Fruit fly (Drosophila melanogaster) whole organism, embryonic: Measurements from ENCODE around the gene CG11970.

ENCODE experiments used
- Abd-B ChIP-seq: fragments of 200-800 bp; sonication (Bioruptor generic); optimal IDR thresholded peaks from 2 replicates; lab custom pipeline; 2018; ENCODE audit warnings: missing biosample characterization, mild to moderate bottlenecking, missing genetic modification characterization, moderate library complexity
- Aef1 ChIP-seq: fragments of 200-800 bp; sonication (Bioruptor generic); IDR thresholded peaks from 3 replicates; pipeline ENCODE4 v1.3.6; 2022; ENCODE audit warnings: missing biosample characterization, missing genetic modification characterization
- Atf3 ChIP-seq: fragments of 200-800 bp; sonication (Bioruptor generic); optimal IDR thresholded peaks from 3 replicates; lab custom pipeline; 2016; ENCODE audit warnings: missing biosample characterization, missing genetic modification characterization
- Blimp-1 ChIP-seq: fragments of 200-800 bp; sonication (Bioruptor generic); optimal IDR thresholded peaks from 3 replicates; lab custom pipeline; 2018; ENCODE audit warnings: missing biosample characterization, missing genetic modification characterization, mild to moderate bottlenecking, moderate library complexity, missing genetic modification reagents
- CG10431 ChIP-seq: fragments of 200-800 bp; sonication (Bioruptor generic); optimal IDR thresholded peaks from 3 replicates; lab custom pipeline; 2018; ENCODE audit warnings: missing biosample characterization, mild to moderate bottlenecking, missing genetic modification characterization
- CG12104 ChIP-seq: fragments of 200-800 bp; sonication (Bioruptor generic); optimal IDR thresholded peaks from 3 replicates; lab custom pipeline; 2016; ENCODE audit warnings: missing biosample characterization, missing genetic modification characterization
- CG12391 ChIP-seq: fragments of 200-800 bp; sonication (Bioruptor generic); optimal IDR thresholded peaks from 3 replicates; lab custom pipeline; 2018; ENCODE audit warnings: missing biosample characterization, mild to moderate bottlenecking, missing genetic modification characterization, moderate library complexity
- CG13123 ChIP-seq: fragments of 200-800 bp; sonication (Bioruptor generic); optimal IDR thresholded peaks from 2 replicates; lab custom pipeline; 2016; ENCODE audit warnings: missing biosample characterization, missing genetic modification characterization
- CG14710 ChIP-seq: fragments of 200-800 bp; sonication (Bioruptor generic); optimal IDR thresholded peaks from 3 replicates; lab custom pipeline; 2019; ENCODE audit warnings: missing biosample characterization, mild to moderate bottlenecking, missing genetic modification characterization, moderate library complexity
- CG15073 ChIP-seq: fragments of 200-800 bp; sonication (Bioruptor generic); optimal IDR thresholded peaks from 2 replicates; lab custom pipeline; 2016; ENCODE audit warnings: missing biosample characterization, missing genetic modification characterization
- CG17186 ChIP-seq: fragments of 200-800 bp; sonication (Bioruptor generic); optimal IDR thresholded peaks from 3 replicates; lab custom pipeline; 2017; ENCODE audit warnings: missing biosample characterization, missing genetic modification reagents, missing genetic modification characterization
- CG17359 ChIP-seq: fragments of 200-800 bp; sonication (Bioruptor generic); optimal IDR thresholded peaks from 3 replicates; lab custom pipeline; 2018; ENCODE audit warnings: missing biosample characterization, mild to moderate bottlenecking, missing genetic modification characterization, moderate library complexity
- CG30431 ChIP-seq: fragments of 200-800 bp; sonication (Bioruptor generic); optimal IDR thresholded peaks from 2 replicates; lab custom pipeline; 2017; ENCODE audit warnings: missing biosample characterization, missing genetic modification characterization
- CG3163 ChIP-seq: fragments of 200-800 bp; sonication (Bioruptor generic); optimal IDR thresholded peaks from 3 replicates; lab custom pipeline; 2016; ENCODE audit warnings: missing biosample characterization, missing genetic modification characterization
- CG3847 ChIP-seq: fragments of 200-800 bp; sonication (Bioruptor generic); IDR thresholded peaks from 2 replicates; pipeline ENCODE4 v1.3.6; 2022; ENCODE audit warnings: missing biosample characterization, missing genetic modification characterization
- CG4424 ChIP-seq: fragments of 200-800 bp; sonication (Bioruptor generic); optimal IDR thresholded peaks from 3 replicates; lab custom pipeline; 2016; ENCODE audit warnings: missing biosample characterization, missing genetic modification characterization
- CG6813 ChIP-seq: fragments of 200-800 bp; sonication (Bioruptor generic); optimal IDR thresholded peaks from 2 replicates; lab custom pipeline; 2017; ENCODE audit warnings: missing biosample characterization, missing genetic modification characterization, mild to moderate bottlenecking, moderate library complexity, missing genetic modification reagents
- CG9932 ChIP-seq: fragments of 200-800 bp; sonication (Bioruptor generic); IDR thresholded peaks from 2 replicates; pipeline ENCODE4 v1.3.6; 2022; ENCODE audit warnings: missing biosample characterization, missing genetic modification characterization
- CHES-1-like ChIP-seq: fragments of 200-800 bp; sonication (Bioruptor generic); optimal IDR thresholded peaks from 2 replicates; lab custom pipeline; 2016; ENCODE audit warnings: missing biosample characterization, missing genetic modification characterization
- HLH4C ChIP-seq: fragments of 200-800 bp; sonication (Bioruptor generic); IDR thresholded peaks from 3 replicates; pipeline ENCODE4 v1.3.6; 2022; ENCODE audit warnings: missing biosample characterization, missing genetic modification characterization; ENCODE audit not compliant: partially characterized antibody
- Hand ChIP-seq: fragments of 200-800 bp; sonication (Bioruptor generic); optimal IDR thresholded peaks from 2 replicates; lab custom pipeline; 2017; ENCODE audit warnings: mild to moderate bottlenecking, missing biosample characterization, missing genetic modification reagents, missing genetic modification characterization
- Hey ChIP-seq: fragments of 200-800 bp; sonication (Bioruptor generic); optimal IDR thresholded peaks from 3 replicates; lab custom pipeline; 2018; ENCODE audit warnings: missing biosample characterization, mild to moderate bottlenecking, missing genetic modification characterization
- Hr3 ChIP-seq: fragments of 200-800 bp; sonication (Bioruptor generic); optimal IDR thresholded peaks from 3 replicates; lab custom pipeline; 2016; ENCODE audit warnings: missing biosample characterization, missing genetic modification characterization
- Hr78 ChIP-seq, 2 experiments: fragments of 200-800 bp in 1 of 2; fragments of >200 bp in 1 of 2; sonication (Bioruptor generic) in 1 of 2; optimal IDR thresholded peaks; 2 replicates each; lab custom pipeline; 2017 to 2019; ENCODE audit warnings: missing biosample characterization in 2 of 2, missing genetic modification characterization in 2 of 2, mild to moderate bottlenecking in 1 of 2, moderate library complexity in 1 of 2
- Lhr ChIP-seq: fragments of 200-800 bp; sonication (Bioruptor generic); optimal IDR thresholded peaks from 3 replicates; lab custom pipeline; 2017; ENCODE audit warnings: mild to moderate bottlenecking, missing biosample characterization, missing genetic modification reagents, missing genetic modification characterization
- Lim3 ChIP-seq: fragments of 200-800 bp; sonication (Bioruptor generic); IDR thresholded peaks from 2 replicates; pipeline ENCODE4 v1.3.6; 2022; ENCODE audit warnings: missing biosample characterization, missing genetic modification characterization
- MESR4 ChIP-seq: fragments of 200-800 bp; sonication (Bioruptor generic); optimal IDR thresholded peaks from 2 replicates; lab custom pipeline; 2018; ENCODE audit warnings: missing biosample characterization, mild to moderate bottlenecking, missing genetic modification characterization, moderate library complexity
- Myb ChIP-seq: fragments of 200-800 bp; sonication (Bioruptor generic); optimal IDR thresholded peaks from 2 replicates; lab custom pipeline; 2016; ENCODE audit warnings: missing biosample characterization, missing genetic modification characterization
- NC2α ChIP-seq: fragments of 200-800 bp; sonication (Bioruptor generic); optimal IDR thresholded peaks from 2 replicates; lab custom pipeline; 2016; ENCODE audit warnings: missing biosample characterization, missing genetic modification characterization
- Opbp ChIP-seq: fragments of 200-800 bp; sonication (Bioruptor generic); IDR thresholded peaks from 3 replicates; pipeline ENCODE4 v1.3.6; 2022; ENCODE audit warnings: missing biosample characterization, missing genetic modification characterization; ENCODE audit not compliant: partially characterized antibody
- Scr ChIP-seq: fragments of 200-800 bp; sonication (Bioruptor generic); IDR thresholded peaks from 2 replicates; pipeline ENCODE4 v1.3.6; 2022; ENCODE audit warnings: missing biosample characterization, missing genetic modification characterization; ENCODE audit not compliant: partially characterized antibody
- bowl ChIP-seq: fragments of 200-800 bp; sonication (Bioruptor generic); IDR thresholded peaks from 2 replicates; pipeline ENCODE4 v1.3.6; 2022; ENCODE audit warnings: missing biosample characterization, missing genetic modification characterization
- cas ChIP-seq: fragments of 200-800 bp; sonication (Bioruptor generic); IDR thresholded peaks from 2 replicates; pipeline ENCODE4 v1.3.6; 2022; ENCODE audit warnings: missing biosample characterization, missing genetic modification characterization
- chn ChIP-seq: fragments of 200-800 bp; sonication (Bioruptor generic); optimal IDR thresholded peaks from 2 replicates; lab custom pipeline; 2016; ENCODE audit warnings: missing biosample characterization, missing genetic modification characterization
- croc ChIP-seq: fragments of 200-800 bp; sonication (Bioruptor generic); conservative IDR thresholded peaks from 3 replicates; pipeline ENCODE4 v1.3.6; 2022; ENCODE audit warnings: missing biosample characterization, missing genetic modification characterization
- disco-r ChIP-seq: fragments of 200-800 bp; sonication (Bioruptor generic); optimal IDR thresholded peaks from 2 replicates; lab custom pipeline; 2016; ENCODE audit warnings: missing biosample characterization, missing genetic modification characterization
- fru ChIP-seq: fragments of >200 bp; optimal IDR thresholded peaks from 2 replicates; lab custom pipeline; 2017
- gce ChIP-seq: fragments of 200-800 bp; sonication (Bioruptor generic); IDR thresholded peaks from 3 replicates; pipeline ENCODE4 v1.3.6; 2022; ENCODE audit warnings: missing biosample characterization, missing genetic modification characterization
- gfzf ChIP-seq: fragments of 200-800 bp; sonication (Bioruptor generic); optimal IDR thresholded peaks from 2 replicates; lab custom pipeline; 2016; ENCODE audit warnings: missing biosample characterization, mild to moderate bottlenecking, missing genetic modification characterization, moderate library complexity
- gsb ChIP-seq: fragments of 200-800 bp; sonication (Bioruptor generic); IDR thresholded peaks from 2 replicates; pipeline ENCODE4 v1.3.6; 2022; ENCODE audit warnings: missing biosample characterization, missing genetic modification characterization
- hth ChIP-seq: fragments of >200 bp; optimal IDR thresholded peaks from 2 replicates; lab custom pipeline; 2017; ENCODE audit warnings: inconsistent platforms
- lola ChIP-seq, 3 experiments: fragments of >200 bp in 2 of 3; fragments of 200-800 bp in 1 of 3; sonication (Bioruptor generic) in 1 of 3; optimal IDR thresholded peaks; 2 replicates each; lab custom pipeline; 2017 to 2019; ENCODE audit warnings: missing biosample characterization in 3 of 3, missing genetic modification characterization in 3 of 3, mild to moderate bottlenecking in 1 of 3, moderate library complexity in 1 of 3
- psq ChIP-seq: fragments of 200-800 bp; sonication (Bioruptor generic); optimal IDR thresholded peaks from 2 replicates; lab custom pipeline; 2017; ENCODE audit warnings: missing biosample characterization, missing genetic modification characterization
- pum ChIP-seq: fragments of 200-800 bp; sonication (Bioruptor generic); optimal IDR thresholded peaks from 2 replicates; lab custom pipeline; 2016; ENCODE audit warnings: missing biosample characterization, missing genetic modification characterization
- ranshi ChIP-seq: fragments of 200-800 bp; sonication (Bioruptor generic); IDR thresholded peaks from 2 replicates; pipeline ENCODE4 v1.3.6; 2022; ENCODE audit warnings: missing biosample characterization, missing genetic modification characterization
- ro ChIP-seq: fragments of 200-800 bp; sonication (Bioruptor generic); IDR thresholded peaks from 2 replicates; pipeline ENCODE4 v1.3.6; 2022; ENCODE audit warnings: missing biosample characterization, missing genetic modification characterization
- sob ChIP-seq: fragments of 200-800 bp; sonication (Bioruptor generic); IDR thresholded peaks from 2 replicates; pipeline ENCODE4 v1.3.6; 2022; ENCODE audit warnings: missing biosample characterization, missing genetic modification characterization
- sr ChIP-seq: fragments of 200-800 bp; sonication (Bioruptor generic); IDR thresholded peaks from 3 replicates; pipeline ENCODE4 v1.3.6; 2022; ENCODE audit warnings: missing biosample characterization, missing genetic modification characterization
- trem ChIP-seq: fragments of 200-800 bp; optimal IDR thresholded peaks from 3 replicates; lab custom pipeline; 2019; ENCODE audit warnings: missing biosample characterization, mild to moderate bottlenecking, missing genetic modification characterization, moderate library complexity
- vfl ChIP-seq: fragments of 200-800 bp; sonication (Bioruptor generic); optimal IDR thresholded peaks from 2 replicates; lab custom pipeline; 2016; ENCODE audit warnings: missing biosample characterization, missing genetic modification characterization

The CG11970 gene

DNA sequence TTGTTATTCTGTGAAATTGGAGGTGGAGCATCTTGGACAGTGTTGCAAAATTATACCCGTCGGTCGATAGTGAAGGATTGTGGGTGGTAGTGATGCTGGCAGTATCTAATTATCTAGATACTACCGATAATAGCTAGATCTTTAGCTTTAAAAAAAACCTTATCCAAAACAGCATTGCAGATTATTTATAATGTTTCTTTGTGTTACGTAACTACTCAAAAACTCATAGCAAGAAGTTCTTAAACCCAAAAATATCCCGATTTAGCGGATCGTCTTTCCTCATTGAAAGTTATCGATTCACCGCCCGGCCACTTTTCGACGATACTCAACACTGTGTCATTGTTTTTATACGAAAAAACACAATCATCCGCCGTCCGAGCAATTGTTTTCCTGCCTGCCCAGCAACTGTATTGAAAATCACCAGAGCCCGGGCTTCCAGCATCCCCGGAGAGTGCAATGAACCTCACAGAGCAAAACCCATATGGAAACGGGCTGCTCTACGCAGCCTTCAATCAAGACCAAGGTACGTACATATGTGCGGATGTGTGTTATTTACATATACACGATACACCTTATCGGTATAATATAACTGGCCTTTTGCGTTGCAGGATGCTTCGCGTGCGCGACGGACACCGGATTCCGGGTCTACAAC, 8.5 kb downstream of the CG11970 start, which contains the start of gene CG11975 (continued):
- TF ChIP-seq CG17359 (peak; percentile 53), MESR4 (GFP tag; lab: Kevin White, UChicago) (peak; percentile 36), vfl (GFP tag; lab: Kevin White, UChicago) (peak; percentile 86), Opbp (GFP tag; lab: Robert Waterston, UW) (peak; percentile 55; the same call in 2 of the 3 replicates), CG17186 (GFP tag; lab: Kevin White, UChicago) (no peak), bowl (GFP tag; lab: Robert Waterston, UW) (no peak), CG4424 (peak; percentile 77), gsb (GFP tag; lab: Robert Waterston, UW) (0 out of 2 replicates have a peak, but pooled peaks have one; percentile 12), psq (peak; percentile 35), pum (GFP tag; lab: Kevin White, UChicago) (peak; percentile 81), CHES-1-like (GFP tag; lab: Kevin White, UChicago) (peak; percentile 94), CG10431 (GFP tag; lab: Kevin White, UChicago) (no peak), Myb (GFP tag; lab: Kevin White, UChicago) (peak; percentile 74), CG6813 (GFP tag; lab: Kevin White, UChicago) (peak; percentile 36), CG14710 (tag; lab: Kevin White, UChicago) (peak; percentile 81), cas (GFP tag; lab: Robert Waterston, UW) (no peak), disco-r (GFP tag; lab: Kevin White, UChicago) (peak; percentile 72), Scr (peak; percentile 79), lola (GFP tag; optimal IDR thresholded peaks at IDR 0.05; lab: Kevin White, UChicago) (peak in 1 of 3 experiments; percentile 56), hth (lab: Kevin White, UChicago) (no peak), HLH4C (GFP tag; lab: Robert Waterston, UW) (peak; percentile 68), CG12104 (GFP tag; lab: Kevin White, UChicago) (peak; percentile 60), fru (lab: Kevin White, UChicago) (no peak), Atf3 (GFP tag; lab: Kevin White, UChicago) (peak; percentile 46), CG13123 (GFP tag; lab: Kevin White, UChicago) (peak; percentile 36), Hand (GFP tag; lab: Kevin White, UChicago) (no peak), CG30431 (GFP tag; lab: Kevin White, UChicago) (peak; percentile 30), sob (peak; percentile 86), Aef1 (GFP tag; lab: Robert Waterston, UW) (peak; percentile 48; the same call in 2 of the 3 replicates), Hr3 (GFP tag; lab: Kevin White, UChicago) (peak; percentile 73), croc (GFP tag; lab: Robert Waterston, UW) (peak; percentile 52; the same call in 2 of the 3 replicates), NC2α (GFP tag; lab: Kevin White, UChicago) (peak; percentile 22), Hey (tag; lab: Kevin White, UChicago) (no peak), ro (GFP tag; lab: Robert Waterston, UW) (no peak), sr (no peak), gce (GFP tag; lab: Robert Waterston, UW) (no peak), Lim3 (GFP tag; lab: Robert Waterston, UW) (no peak), Lhr (GFP tag; lab: Kevin White, UChicago) (peak; percentile 18), chn (peak; percentile 95), ranshi (0 out of 2 replicates have a peak, but pooled peaks have one; percentile 53), gfzf (GFP tag; lab: Kevin White, UChicago) (peak; percentile 35), CG15073 (GFP tag; lab: Kevin White, UChicago) (no peak), trem (tag; lab: Kevin White, UChicago) (peak; percentile 74), Blimp-1 (GFP tag; lab: Kevin White, UChicago) (no peak), CG3847 (GFP tag; lab: Robert Waterston, UW) (peak; percentile 86), Abd-B (GFP tag; lab: Kevin White, UChicago) (no peak), CG9932 (peak; percentile 91), CG3163 (GFP tag; lab: Kevin White, UChicago) (peak; percentile 73), CG12391 (tag; lab: Kevin White, UChicago) (peak; percentile 78), Hr78 (GFP tag; optimal IDR thresholded peaks at IDR 0.05; lab: Kevin White, UChicago) (no peak)
